ENCODE assay signal across 4 fruit fly cellular contexts in the genomic region with DNA sequence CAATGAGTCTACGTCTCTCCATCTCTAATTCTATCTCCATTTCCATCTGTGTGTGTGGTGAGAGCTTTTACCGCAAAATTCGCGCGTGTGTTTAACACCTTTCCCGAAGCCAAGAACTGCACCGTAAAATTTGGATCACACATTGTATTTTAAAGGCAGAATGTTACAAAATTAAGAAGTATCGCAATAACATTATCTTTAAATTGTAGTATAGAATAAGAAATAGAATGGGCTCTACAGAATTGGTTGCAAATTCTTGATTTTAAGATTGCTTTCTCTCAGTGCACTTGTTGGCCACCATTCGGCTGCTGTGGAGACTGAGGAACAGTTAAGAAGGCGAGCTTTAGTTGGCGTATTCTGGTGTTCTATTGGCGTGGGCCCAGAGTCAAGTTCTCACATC.
A peak's percentile ranks its signal among the peaks of the same experiment; 100 is the strongest.
TF ChIP-seq lines count a peak whose summit lies in the region.

No protein-coding gene starts in this region.

- no peak for TF ChIP-seq CTCF in whole organism, embryonic (GFP tag; optimal IDR thresholded peaks at IDR 0.05; lab: Kevin White, UChicago)

TF ChIP-seq in whole organism, embryonic, 481 proteins besides CTCF, POLR2A, EP300 and RAD21:
- TF ChIP-seq Dip3 (GFP tag; optimal IDR thresholded peaks at IDR 0.05; lab: Kevin White, UChicago), result peak; percentile 13
- TF ChIP-seq Dbx (GFP tag; IDR thresholded peaks at IDR 0.05; lab: Robert Waterston, UW), result no peak
- TF ChIP-seq Blimp-1 (GFP tag; optimal IDR thresholded peaks at IDR 0.05; lab: Kevin White, UChicago), result peak; percentile 26

TF ChIP-seq in whole organism, prepupa, 60 proteins besides CTCF, POLR2A, EP300 and RAD21 (continues in another document):
- TF ChIP-seq Hr38 (GFP tag; optimal IDR thresholded peaks at IDR 0.05; lab: Kevin White, UChicago) (no peak), spab (GFP tag; optimal IDR thresholded peaks at IDR 0.05; lab: Kevin White, UChicago) (no peak), esn (GFP tag; optimal IDR thresholded peaks at IDR 0.05; lab: Kevin White, UChicago) (peak; percentile 39), CG10631 (GFP tag; optimal IDR thresholded peaks at IDR 0.05; lab: Kevin White, UChicago) (peak; percentile 26), CG6792 (GFP tag; optimal IDR thresholded peaks at IDR 0.05; lab: Kevin White, UChicago) (no peak), CG31627 (GFP tag; optimal IDR thresholded peaks at IDR 0.05; lab: Kevin White, UChicago) (peak; percentile 44), Hr4 (GFP tag; optimal IDR thresholded peaks at IDR 0.05; lab: Kevin White, UChicago) (no peak), Sox102F (GFP tag; optimal IDR thresholded peaks at IDR 0.05; lab: Kevin White, UChicago) (peak; percentile 31), CG8632 (GFP tag; optimal IDR thresholded peaks at IDR 0.05; lab: Kevin White, UChicago) (no peak), salr (GFP tag; optimal IDR thresholded peaks at IDR 0.05; lab: Kevin White, UChicago) (peak in 1 of 2 experiments; percentile 59), Hr39 (GFP tag; optimal IDR thresholded peaks at IDR 0.05; lab: Kevin White, UChicago) (peak; percentile 55), OdsH (GFP tag; optimal IDR thresholded peaks at IDR 0.05; lab: Kevin White, UChicago) (peak; percentile 57), Lpt (GFP tag; optimal IDR thresholded peaks at IDR 0.05; lab: Kevin White, UChicago) (peak; percentile 63), CG6163 (GFP tag; IDR thresholded peaks at IDR 0.05; lab: Robert Waterston, UW) (peak; percentile 73), Met (GFP tag; optimal IDR thresholded peaks at IDR 0.05; lab: Kevin White, UChicago) (peak; percentile 65), CG16779 (tag; optimal IDR thresholded peaks at IDR 0.05; lab: Kevin White, UChicago) (no peak), dsx (GFP tag; optimal IDR thresholded peaks at IDR 0.05; lab: Kevin White, UChicago; ENCODE audit: poor library complexity, severe bottlenecking) (no peak), CG11902 (GFP tag; optimal IDR thresholded peaks at IDR 0.05; lab: Kevin White, UChicago) (no peak), svp (GFP tag; lab: Kevin White, UChicago) (peak; percentile 82), CG10669 (GFP tag; optimal IDR thresholded peaks at IDR 0.05; lab: Kevin White, UChicago) (no peak), Blimp-1 (GFP tag; optimal IDR thresholded peaks at IDR 0.05; lab: Kevin White, UChicago) (no peak), eg (GFP tag; IDR thresholded peaks at IDR 0.05; lab: Robert Waterston, UW) (peak; percentile 70), fd85E (GFP tag; optimal IDR thresholded peaks at IDR 0.05; lab: Kevin White, UChicago) (no peak), Smox (GFP tag; optimal IDR thresholded peaks at IDR 0.05; lab: Kevin White, UChicago) (peak; percentile 34), Eip75B (GFP tag; optimal IDR thresholded peaks at IDR 0.05; lab: Kevin White, UChicago) (peak; percentile 2), CG34406 (GFP tag; optimal IDR thresholded peaks at IDR 0.05; lab: Kevin White, UChicago) (no peak), CG15336 (GFP tag; IDR thresholded peaks at IDR 0.05; lab: Robert Waterston, UW) (peak; percentile 83), Ets21C (GFP tag; optimal IDR thresholded peaks at IDR 0.05; lab: Kevin White, UChicago) (peak; percentile 2)

TF ChIP-seq in whole organism, pupa, 21 proteins besides CTCF, POLR2A, EP300 and RAD21:
- TF ChIP-seq EcR (GFP tag; optimal IDR thresholded peaks at IDR 0.05; lab: Kevin White, UChicago), result no peak
- no peak for TF ChIP-seq CG17806 (tag; optimal IDR thresholded peaks at IDR 0.05; lab: Kevin White, UChicago)
- TF ChIP-seq CG10348 (GFP tag; IDR thresholded peaks at IDR 0.05; lab: Robert Waterston, UW), result no peak
- TF ChIP-seq CG14655 (GFP tag; optimal IDR thresholded peaks at IDR 0.05; lab: Kevin White, UChicago), result peak; percentile 94
- TF ChIP-seq fd96Ca (GFP tag; IDR thresholded peaks at IDR 0.05; lab: Robert Waterston, UW), result peak; percentile 73; the same call in 2 of the 3 replicates
- peak; percentile 75; the same call in 2 of the 3 replicates for TF ChIP-seq CG4496 (GFP tag; IDR thresholded peaks at IDR 0.05; lab: Robert Waterston, UW)
- peak; percentile 96 for TF ChIP-seq CG8301 (tag; optimal IDR thresholded peaks at IDR 0.05; lab: Kevin White, UChicago)
- TF ChIP-seq Snoo (tag; optimal IDR thresholded peaks at IDR 0.05; lab: Kevin White, UChicago), result peak; percentile 17
- peak; percentile 80 for TF ChIP-seq Ets98B (GFP tag; IDR thresholded peaks at IDR 0.05; lab: Robert Waterston, UW)
- no peak for TF ChIP-seq CG9948 (tag; optimal IDR thresholded peaks at IDR 0.05; lab: Kevin White, UChicago)
- no peak for TF ChIP-seq CG32121 (GFP tag; IDR thresholded peaks at IDR 0.05; lab: Robert Waterston, UW)
- no peak for TF ChIP-seq gl (tag; optimal IDR thresholded peaks at IDR 0.05; lab: Kevin White, UChicago)
- no peak for TF ChIP-seq CG13204 (GFP tag; optimal IDR thresholded peaks at IDR 0.05; lab: Kevin White, UChicago)
- TF ChIP-seq Pif1A (GFP tag; optimal IDR thresholded peaks at IDR 0.05; lab: Kevin White, UChicago), result peak; percentile 57
- TF ChIP-seq CG34367 (tag; optimal IDR thresholded peaks at IDR 0.05; lab: Kevin White, UChicago), result no peak
- no peak for TF ChIP-seq CG15710 (tag; optimal IDR thresholded peaks at IDR 0.05; lab: Kevin White, UChicago)
- no peak for TF ChIP-seq CG12605 (GFP tag; IDR thresholded peaks at IDR 0.05; lab: Robert Waterston, UW)
- TF ChIP-seq CG8159 (tag; optimal IDR thresholded peaks at IDR 0.05; lab: Kevin White, UChicago), result no peak
- TF ChIP-seq Pif1B (GFP tag; optimal IDR thresholded peaks at IDR 0.05; lab: Kevin White, UChicago), result peak; percentile 26
- TF ChIP-seq D1 (tag; optimal IDR thresholded peaks at IDR 0.05; lab: Kevin White, UChicago), result no peak
- TF ChIP-seq rn (GFP tag; IDR thresholded peaks at IDR 0.05; lab: Robert Waterston, UW), result no peak

TF ChIP-seq in whole organism, wandering third instar larva, 38 proteins besides CTCF, POLR2A, EP300 and RAD21:
- TF ChIP-seq sage (GFP tag; optimal IDR thresholded peaks at IDR 0.05; lab: Kevin White, UChicago) (no peak), sv (GFP tag; optimal IDR thresholded peaks at IDR 0.05; lab: Kevin White, UChicago) (no peak), foxo (GFP tag; optimal IDR thresholded peaks at IDR 0.05; lab: Kevin White, UChicago) (peak in 1 of 2 experiments; percentile 20), Myc (optimal IDR thresholded peaks at IDR 0.05; lab: Kevin White, UChicago) (no peak), brk (GFP tag; optimal IDR thresholded peaks at IDR 0.05; lab: Kevin White, UChicago) (no peak), h (GFP tag; optimal IDR thresholded peaks at IDR 0.05; lab: Kevin White, UChicago) (peak; percentile 26)

Comparison
In these comparisons a context has a peak if more than half of its experiments do, and no peak if none do; other contexts are left out.
1. Of the 7 proteins assayed by ChIP-seq in both whole organism, embryonic and whole organism, prepupa: peak only in whole organism, embryonic: Blimp-1; only in whole organism, prepupa: Gug, Hr39, Lpt and Sox102F; in both: none; in neither: 2.